Worm (Caenorhabditis elegans) whole organism, early embryonic: ENCODE results near the gene Y43F8B.2.

ENCODE experiments used
- B0310.2 ChIP-seq: sonication (generic microtip); optimal IDR thresholded peaks from 2 replicates; lab custom pipeline; 2016; ENCODE audit warnings: mild to moderate bottlenecking, missing genetic modification characterization, missing compliant biosample characterization
- F13C5.2 ChIP-seq: sonication (generic microtip); optimal IDR thresholded peaks from 2 replicates; lab custom pipeline; 2017; ENCODE audit warnings: mild to moderate bottlenecking, missing genetic modification characterization, inconsistent platforms, missing compliant biosample characterization
- aly-1 ChIP-seq: sonication (generic microtip); optimal IDR thresholded peaks from 2 replicates; lab custom pipeline; 2016; ENCODE audit warnings: missing genetic modification characterization, missing compliant biosample characterization
- ama-1 ChIP-seq: fragments of 150-350 bp; optimal IDR thresholded peaks from 2 replicates; lab custom pipeline; 2014
- ceh-13 ChIP-seq: fragments of 200-800 bp; sonication (Bioruptor generic); optimal IDR thresholded peaks from 2 replicates; lab custom pipeline; 2018; ENCODE audit warnings: mild to moderate bottlenecking, missing genetic modification characterization, missing compliant biosample characterization
- ceh-36 ChIP-seq: sonication (generic microtip); optimal IDR thresholded peaks from 2 replicates; lab custom pipeline; 2016; ENCODE audit warnings: missing genetic modification characterization, inconsistent platforms, missing compliant biosample characterization
- ets-7 ChIP-seq: sonication (generic microtip); optimal IDR thresholded peaks from 2 replicates; lab custom pipeline; 2016; ENCODE audit warnings: missing genotype, missing genetic modification characterization, missing compliant biosample characterization
- flt-1 ChIP-seq: fragments of 200-800 bp; sonication (Bioruptor generic); IDR thresholded peaks from 2 replicates; pipeline ENCODE4 v1.3.6; 2022; ENCODE audit warnings: missing genetic modification characterization, missing compliant biosample characterization
- hmbx-1 ChIP-seq: sonication (generic microtip); optimal IDR thresholded peaks from 2 replicates; lab custom pipeline; 2016; ENCODE audit warnings: mild to moderate bottlenecking, missing genetic modification characterization, missing compliant biosample characterization
- hmg-4 ChIP-seq: fragments of 200-800 bp; sonication (Bioruptor generic); optimal IDR thresholded peaks from 2 replicates; lab custom pipeline; 2018; ENCODE audit warnings: mild to moderate bottlenecking, missing genetic modification characterization, missing compliant biosample characterization
- hnd-1 ChIP-seq: sonication (generic microtip); optimal IDR thresholded peaks from 2 replicates; lab custom pipeline; 2016; ENCODE audit warnings: missing genetic modification characterization, missing compliant biosample characterization
- pes-1 ChIP-seq: fragments of 200-800 bp; sonication (Bioruptor generic); IDR thresholded peaks from 2 replicates; pipeline ENCODE4 v1.3.6; 2022; ENCODE audit warnings: missing genetic modification reagents, missing genetic modification characterization, missing compliant biosample characterization
- scrt-1 ChIP-seq: fragments of 200-800 bp; sonication (Bioruptor generic); IDR thresholded peaks from 2 replicates; pipeline ENCODE4 v1.3.6; 2022; ENCODE audit warnings: missing genetic modification characterization, missing compliant biosample characterization
- sea-1 ChIP-seq: fragments of 200-800 bp; sonication (Bioruptor generic); conservative IDR thresholded peaks from 2 replicates; pipeline ENCODE4 v1.3.6; 2022; ENCODE audit warnings: missing genetic modification characterization, missing compliant biosample characterization
- tbx-11 ChIP-seq: fragments of 200-800 bp; sonication (Bioruptor generic); IDR thresholded peaks from 2 replicates; pipeline ENCODE4 v1.3.6; 2022; ENCODE audit warnings: missing genetic modification characterization, missing compliant biosample characterization
- tbx-37 ChIP-seq: fragments of 200-800 bp; sonication (Bioruptor generic); conservative IDR thresholded peaks from 2 replicates; pipeline ENCODE4 v1.3.6; 2022; ENCODE audit warnings: missing genetic modification reagents, missing genetic modification characterization, missing compliant biosample characterization
- tra-4 ChIP-seq: sonication (generic microtip); optimal IDR thresholded peaks from 2 replicates; lab custom pipeline; 2017; ENCODE audit warnings: missing genetic modification characterization, missing compliant biosample characterization

The Y43F8B.2 gene

DNA sequence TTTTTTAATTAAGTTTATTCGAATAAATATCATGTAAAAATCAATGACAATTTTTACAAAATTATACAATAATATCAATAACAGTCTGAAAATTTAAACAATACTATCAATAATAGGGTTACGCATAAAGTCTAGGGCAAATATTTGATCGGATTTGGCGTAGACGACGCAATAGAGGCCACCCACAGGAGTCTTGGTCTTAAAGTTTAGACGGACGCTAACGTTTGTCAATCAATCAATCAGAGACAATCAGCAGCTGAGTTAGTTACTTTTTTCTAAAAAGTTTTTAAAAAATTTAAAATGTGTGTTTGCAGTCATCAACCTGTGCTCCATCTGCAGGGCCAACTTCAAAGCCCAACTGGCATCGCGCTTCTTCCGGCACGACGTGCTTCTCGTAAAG lies 41.6 kb downstream of the Y43F8B.2 start, which contains the start of gene Y43F8B.29:
Gene Y43F8B.29 (plus strand): TSS at position 301 of the 400 bp plus-strand sequence.
- no peak for TF ChIP-seq hmbx-1
- TF ChIP-seq ama-1, result no peak
- no peak for TF ChIP-seq flt-1 (GFP tag; lab: Robert Waterston, UW)
- no peak for TF ChIP-seq hnd-1 (tag; lab: Kevin White, UChicago)
- no peak for TF ChIP-seq F13C5.2 (tag; lab: Kevin White, UChicago)
- TF ChIP-seq hmg-4 (GFP tag; lab: Kevin White, UChicago), result no peak
- no peak for TF ChIP-seq sea-1 (GFP tag; lab: Robert Waterston, UW)
- TF ChIP-seq ceh-36 (tag; lab: Kevin White, UChicago), result no peak
- TF ChIP-seq pes-1 (GFP tag; lab: Robert Waterston, UW), result no peak
- TF ChIP-seq B0310.2 (tag; lab: Kevin White, UChicago), result no peak
- no peak for TF ChIP-seq scrt-1 (GFP tag; lab: Robert Waterston, UW)
- no peak for TF ChIP-seq tra-4 (tag; lab: Kevin White, UChicago)
- no peak for TF ChIP-seq tbx-37 (GFP tag; lab: Robert Waterston, UW)
- TF ChIP-seq ets-7 (tag; lab: Kevin White, UChicago), result no peak
- TF ChIP-seq ceh-13 (GFP tag; lab: Kevin White, UChicago), result no peak

DNA sequence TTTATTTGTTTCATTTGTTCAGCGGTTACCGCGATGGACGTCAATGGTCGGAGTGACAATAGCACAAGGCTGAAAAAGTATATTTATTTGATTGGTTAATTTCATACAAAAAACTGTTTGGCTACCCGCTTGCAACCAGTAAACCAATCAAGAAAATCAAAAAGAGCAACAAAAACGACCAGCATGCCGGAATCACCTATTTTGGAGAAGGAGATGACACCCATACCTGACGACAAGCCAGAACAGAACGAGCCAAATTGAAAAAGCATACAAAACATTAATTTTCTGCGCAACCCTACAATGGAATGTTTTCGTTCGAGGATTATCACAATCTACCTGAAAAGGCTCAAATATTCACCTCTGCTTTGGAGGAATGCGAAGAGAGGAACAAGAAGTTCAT lies 42.4 kb downstream of the Y43F8B.2 start, which contains the start of gene Y43F8B.7:
Gene Y43F8B.7 (plus strand): TSS at position 301 of the 400 bp plus-strand sequence.
- TF ChIP-seq flt-1 (GFP tag; lab: Robert Waterston, UW) (no peak), hnd-1 (tag; lab: Kevin White, UChicago) (no peak), ama-1 (no peak), F13C5.2 (tag; lab: Kevin White, UChicago) (no peak), ets-7 (tag; lab: Kevin White, UChicago) (no peak), hmg-4 (GFP tag; lab: Kevin White, UChicago) (no peak), tbx-11 (GFP tag; lab: Robert Waterston, UW) (no peak), tbx-37 (GFP tag; lab: Robert Waterston, UW) (no peak)

DNA sequence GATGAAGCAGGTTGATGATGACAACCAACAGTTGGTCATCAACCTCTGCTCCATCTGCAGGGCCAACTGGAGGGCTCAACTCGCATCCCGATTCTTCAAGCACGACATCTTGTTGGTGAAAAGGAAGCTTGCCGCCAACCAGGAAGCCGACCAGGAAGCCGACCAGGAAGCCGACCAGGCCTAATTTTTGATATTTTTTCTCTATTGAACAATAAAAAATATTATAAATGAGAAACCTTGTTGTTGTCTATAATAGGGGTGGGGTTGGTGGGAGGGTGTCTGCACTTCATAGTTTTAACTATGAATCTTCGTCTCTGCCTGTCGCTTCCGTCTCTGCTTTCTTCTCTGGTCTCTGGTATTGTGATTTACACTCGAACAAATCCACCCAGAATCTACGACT lies 47.2 kb downstream of the Y43F8B.2 start, which contains the start of gene Y43F8B.18:
Gene Y43F8B.18 (plus strand): TSS at position 301 of the 400 bp plus-strand sequence.
- TF ChIP-seq scrt-1 (GFP tag; lab: Robert Waterston, UW), result no peak
- TF ChIP-seq hmbx-1, result no peak
- TF ChIP-seq aly-1 (tag; lab: Kevin White, UChicago), result no peak
- no peak for TF ChIP-seq sea-1 (GFP tag; lab: Robert Waterston, UW)
- no peak for TF ChIP-seq tra-4 (tag; lab: Kevin White, UChicago)

DNA sequence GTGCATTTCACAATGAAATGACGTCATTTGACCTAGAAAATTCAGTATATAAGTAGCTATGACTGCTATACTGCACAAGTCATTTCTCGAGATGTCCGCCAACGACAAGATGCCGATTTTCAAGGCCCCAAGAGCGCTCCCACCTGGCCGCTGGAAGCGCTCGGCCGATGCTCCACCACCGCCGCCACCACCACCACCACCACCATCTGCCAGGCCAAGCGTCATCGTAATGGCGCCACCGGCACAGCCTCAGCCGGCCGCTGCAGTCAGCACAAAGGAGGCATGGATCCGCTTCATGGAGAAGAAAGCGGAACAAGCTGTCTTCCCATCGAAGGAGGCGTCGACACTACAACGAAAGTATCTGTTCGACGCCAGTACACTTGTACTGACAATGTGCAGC lies 47.6 kb downstream of the Y43F8B.2 start, which contains the start of gene Y43F8B.28:
Gene Y43F8B.28 (plus strand): TSS at position 59 of the 400 bp plus-strand sequence.
- TF ChIP-seq aly-1 (tag; lab: Kevin White, UChicago) (no peak), ets-7 (tag; lab: Kevin White, UChicago) (no peak), ama-1 (no peak), scrt-1 (GFP tag; lab: Robert Waterston, UW) (no peak), ceh-13 (GFP tag; lab: Kevin White, UChicago) (no peak), B0310.2 (tag; lab: Kevin White, UChicago) (no peak)

DNA sequence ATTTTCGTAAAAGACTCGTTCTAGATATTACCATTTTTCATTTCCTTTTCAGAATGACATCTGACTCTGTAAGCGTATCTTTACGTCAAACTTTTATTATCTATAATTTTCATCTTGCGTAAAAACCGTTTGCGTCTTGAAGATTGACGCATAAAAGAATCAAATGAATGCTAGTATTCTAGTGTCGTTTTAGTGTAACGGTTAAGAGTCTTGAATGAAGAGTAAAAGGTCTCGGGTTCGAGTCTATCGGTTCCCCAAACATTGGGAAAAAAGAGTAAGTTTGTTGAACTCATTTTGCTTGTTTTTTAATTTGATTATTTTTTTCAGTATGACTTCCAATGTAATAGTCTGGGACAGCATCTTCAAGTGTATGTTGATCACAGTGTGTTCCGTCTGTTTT lies 48.4 kb downstream of the Y43F8B.2 start, which contains the start of gene Y43F8B.17:
Gene Y43F8B.17 (plus strand): TSS at position 215 of the 400 bp plus-strand sequence.
- TF ChIP-seq ceh-13 (GFP tag; lab: Kevin White, UChicago), result no peak
- no peak for TF ChIP-seq tbx-11 (GFP tag; lab: Robert Waterston, UW)
- TF ChIP-seq F13C5.2 (tag; lab: Kevin White, UChicago), result no peak
- no peak for TF ChIP-seq ceh-36 (tag; lab: Kevin White, UChicago)

DNA sequence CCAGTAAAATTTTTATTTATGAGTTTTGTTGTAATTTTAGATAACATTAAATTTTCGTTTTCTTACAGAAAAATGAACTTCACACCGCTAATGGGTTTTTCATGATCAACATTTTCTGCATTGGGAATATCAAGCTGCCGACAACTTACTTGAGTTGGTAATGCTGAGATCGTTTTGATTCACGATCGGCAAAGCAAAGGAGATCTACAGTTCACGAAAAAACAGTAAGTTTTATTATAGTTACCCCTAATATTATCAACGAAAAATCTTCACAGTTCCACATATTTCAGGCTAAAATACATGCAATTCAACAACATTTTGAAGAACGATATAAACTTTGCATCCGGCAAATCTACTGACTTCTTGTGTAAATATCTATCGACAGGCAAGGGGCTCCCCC lies 50.4 kb downstream of the Y43F8B.2 start, which contains the start of gene Y43F8B.22:
Gene Y43F8B.22 (plus strand): TSS at position 301 of the 400 bp plus-strand sequence.
- TF ChIP-seq flt-1 (GFP tag; lab: Robert Waterston, UW) (no peak), ets-7 (tag; lab: Kevin White, UChicago) (no peak), ceh-13 (GFP tag; lab: Kevin White, UChicago) (no peak)

DNA sequence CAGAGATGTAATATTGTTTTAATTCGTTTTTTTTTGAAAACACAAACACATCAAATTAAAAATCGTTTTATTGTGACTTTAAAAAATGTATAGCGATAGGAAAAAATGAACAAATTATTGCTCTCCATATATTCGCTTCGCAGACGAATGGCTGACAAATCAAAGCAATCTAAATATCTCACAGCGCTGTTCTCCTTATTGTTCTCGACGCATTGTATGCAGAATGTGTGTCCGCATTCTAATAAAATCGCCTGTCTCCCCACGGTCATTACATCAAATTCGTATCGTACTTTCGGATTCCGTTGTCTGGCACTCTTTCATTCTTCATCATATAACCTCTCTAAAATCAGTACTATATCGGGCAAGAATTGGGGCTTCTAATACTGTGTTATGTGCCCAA lies 55.1 kb downstream of the Y43F8B.2 start, which contains the start of gene Y43F8B.9:
Gene Y43F8B.9 (plus strand): TSS at position 301 of the 400 bp plus-strand sequence.
- TF ChIP-seq scrt-1 (GFP tag; lab: Robert Waterston, UW) (no peak), hmbx-1 (no peak), ceh-36 (tag; lab: Kevin White, UChicago) (no peak), B0310.2 (tag; lab: Kevin White, UChicago) (no peak)

DNA sequence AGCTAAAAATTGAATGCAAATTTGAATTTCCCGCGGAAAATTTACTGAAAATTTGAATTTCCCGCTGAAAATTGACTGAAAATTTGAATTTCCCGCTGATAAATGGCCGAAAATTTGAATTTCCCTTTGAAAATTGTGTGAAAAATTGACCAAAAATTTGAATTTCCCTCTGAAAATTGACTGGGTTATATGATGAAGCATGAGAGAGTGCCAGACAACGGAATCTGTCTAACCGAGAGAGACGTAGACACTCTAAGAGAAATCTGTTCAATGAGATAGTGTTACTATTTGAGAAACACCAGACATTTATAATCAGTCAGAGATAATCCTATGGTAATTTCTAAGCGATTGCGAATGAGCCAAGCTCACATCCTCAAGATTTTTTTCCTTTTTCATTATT lies 55.6 kb downstream of the Y43F8B.2 start:
- TF ChIP-seq ceh-36 (tag; lab: Kevin White, UChicago) (no peak), B0310.2 (tag; lab: Kevin White, UChicago) (no peak), hmg-4 (GFP tag; lab: Kevin White, UChicago) (no peak), hmbx-1 (no peak), sea-1 (GFP tag; lab: Robert Waterston, UW) (no peak), tbx-37 (GFP tag; lab: Robert Waterston, UW) (no peak), flt-1 (GFP tag; lab: Robert Waterston, UW) (no peak), aly-1 (tag; lab: Kevin White, UChicago) (no peak), scrt-1 (GFP tag; lab: Robert Waterston, UW) (no peak), ama-1 (no peak), hnd-1 (tag; lab: Kevin White, UChicago) (no peak)
